Worm (Caenorhabditis elegans) whole organism, mixed stage, embryonic: Measurements from ENCODE around the gene hcp-2.

ENCODE experiments used
- blmp-1 ChIP-seq: fragments of 150-350 bp; optimal IDR thresholded peaks from 2 replicates; lab custom pipeline; 2014; ENCODE audit warnings: missing biosample characterization, missing genetic modification characterization
- ceh-83 ChIP-seq: fragments of 200-800 bp; sonication (Bioruptor generic); optimal IDR thresholded peaks from 2 replicates; lab custom pipeline; 2018; ENCODE audit warnings: mild to moderate bottlenecking, missing genetic modification characterization, missing compliant biosample characterization
- elt-1 ChIP-seq: sonication (generic microtip); optimal IDR thresholded peaks from 2 replicates; lab custom pipeline; 2017; ENCODE audit warnings: missing genetic modification characterization, mild to moderate bottlenecking, missing compliant biosample characterization, antibody characterized with exemption, moderate library complexity, borderline replicate concordance; ENCODE audit not compliant: insufficient read depth
- lin-13 ChIP-seq: fragments of 150-350 bp; optimal IDR thresholded peaks from 2 replicates; lab custom pipeline; 2014; ENCODE audit warnings: missing biosample characterization, missing genetic modification characterization
- lsy-2 ChIP-seq: fragments of 150-350 bp; optimal IDR thresholded peaks from 2 replicates; lab custom pipeline; 2014; ENCODE audit warnings: missing biosample characterization, missing genetic modification characterization
- mls-2 ChIP-seq: sonication (generic microtip); optimal IDR thresholded peaks from 2 replicates; lab custom pipeline; 2016; ENCODE audit warnings: mild to moderate bottlenecking, missing genetic modification characterization, moderate library complexity, missing compliant biosample characterization
- nhr-12 ChIP-seq: fragments of 150-350 bp; optimal IDR thresholded peaks from 2 replicates; lab custom pipeline; 2014; ENCODE audit warnings: missing biosample characterization, missing genetic modification characterization
- nhr-237 ChIP-seq: fragments of 150-350 bp; optimal IDR thresholded peaks from 2 replicates; lab custom pipeline; 2014; ENCODE audit warnings: missing biosample characterization, missing genetic modification characterization
- nhr-28 ChIP-seq: fragments of 150-350 bp; optimal IDR thresholded peaks from 2 replicates; lab custom pipeline; 2014; ENCODE audit warnings: missing biosample characterization, missing genetic modification characterization
- snpc-4 ChIP-seq: fragments of 150-350 bp; optimal IDR thresholded peaks from 2 replicates; lab custom pipeline; 2014; ENCODE audit warnings: missing biosample characterization, missing genetic modification characterization
- unc-39 ChIP-seq: fragments of 150-350 bp; optimal IDR thresholded peaks from 2 replicates; lab custom pipeline; 2014; ENCODE audit warnings: missing biosample characterization, missing genetic modification characterization
- unc-62 ChIP-seq: fragments of 150-350 bp; optimal IDR thresholded peaks from 2 replicates; lab custom pipeline; 2014; ENCODE audit warnings: missing biosample characterization, missing genetic modification reagents, missing genetic modification characterization
- zip-8 ChIP-seq: fragments of 150-350 bp; optimal IDR thresholded peaks from 2 replicates; lab custom pipeline; 2014; ENCODE audit warnings: missing biosample characterization, missing genetic modification characterization
- ztf-11 ChIP-seq: fragments of 150-350 bp; optimal IDR thresholded peaks from 2 replicates; lab custom pipeline; 2014; ENCODE audit warnings: missing biosample characterization, missing genetic modification characterization

- TF ChIP-seq ceh-83 (GFP tag; lab: Kevin White, UChicago) = no peak
- TF ChIP-seq lsy-2 (tag; lab: Kevin White, UChicago) = no peak
- TF ChIP-seq zip-8 (tag; lab: Kevin White, UChicago) = no peak
- TF ChIP-seq blmp-1 (tag; lab: Kevin White, UChicago) = no peak
- no peak for TF ChIP-seq snpc-4 (tag; lab: Kevin White, UChicago)
- TF ChIP-seq lin-13 (tag; lab: Kevin White, UChicago) = no peak
- TF ChIP-seq unc-62 (GFP tag; lab: Kevin White, UChicago) = no peak
- TF ChIP-seq unc-39 = no peak
- no peak for TF ChIP-seq nhr-28 (tag; lab: Kevin White, UChicago)
- TF ChIP-seq nhr-237 = no peak
- no peak for TF ChIP-seq nhr-12
- no peak for TF ChIP-seq mls-2 (tag; lab: Kevin White, UChicago)
- no peak for TF ChIP-seq elt-1
- no peak for TF ChIP-seq ztf-11 (tag; lab: Kevin White, UChicago)
These were observed 16.5 kb upstream of the hcp-2 start, which contains the start of gene idpc-3 for ce11 chrV:9629114-9629513.
